Fruit fly (Drosophila melanogaster) whole organism, embryonic: Measurements from ENCODE around the gene sol.

Experiments
- Atf3 ChIP-seq: fragments of 200-800 bp; sonication (Bioruptor generic); optimal IDR thresholded peaks from 3 replicates; lab custom pipeline; 2016; ENCODE audit warnings: missing biosample characterization, missing genetic modification characterization
- B-H1 ChIP-seq: fragments of 200-800 bp; sonication (Bioruptor generic); IDR thresholded peaks from 3 replicates; pipeline ENCODE4 v1.3.6; 2022; ENCODE audit warnings: missing biosample characterization, missing genetic modification characterization
- CG10209 ChIP-seq: fragments of 200-800 bp; sonication (Bioruptor generic); optimal IDR thresholded peaks from 3 replicates; lab custom pipeline; 2017; ENCODE audit warnings: missing biosample characterization, mild to moderate bottlenecking, missing genetic modification characterization, missing genetic modification reagents
- CG1024 ChIP-seq: fragments of 200-800 bp; sonication (Bioruptor generic); IDR thresholded peaks from 2 replicates; pipeline ENCODE4 v1.3.6; 2022; ENCODE audit warnings: missing biosample characterization, missing genetic modification characterization
- CG12071 ChIP-seq: fragments of 200-800 bp; sonication (Bioruptor generic); optimal IDR thresholded peaks from 3 replicates; lab custom pipeline; 2018; ENCODE audit warnings: missing biosample characterization, mild to moderate bottlenecking, missing genetic modification characterization
- CG1233 ChIP-seq: fragments of 200-800 bp; sonication (Bioruptor generic); optimal IDR thresholded peaks from 4 replicates; lab custom pipeline; 2018; ENCODE audit warnings: missing biosample characterization, mild to moderate bottlenecking, missing genetic modification characterization
- CG13296 ChIP-seq: fragments of 200-800 bp; sonication (Bioruptor generic); optimal IDR thresholded peaks from 3 replicates; lab custom pipeline; 2018; ENCODE audit warnings: missing biosample characterization, mild to moderate bottlenecking, missing genetic modification characterization
- CG14050 ChIP-seq: fragments of 200-800 bp; sonication (Bioruptor generic); IDR thresholded peaks from 3 replicates; pipeline ENCODE4 v1.3.6; 2022; ENCODE audit warnings: missing biosample characterization, missing genetic modification characterization
- CG15514 ChIP-seq: fragments of 200-800 bp; sonication (Bioruptor generic); optimal IDR thresholded peaks from 3 replicates; lab custom pipeline; 2017; ENCODE audit warnings: missing biosample characterization, missing genetic modification characterization, mild to moderate bottlenecking, moderate library complexity, missing genetic modification reagents
- CG17385 ChIP-seq: fragments of 200-800 bp; sonication (Bioruptor generic); optimal IDR thresholded peaks from 3 replicates; lab custom pipeline; 2018; ENCODE audit warnings: missing biosample characterization, mild to moderate bottlenecking, missing genetic modification characterization
- CG17568 ChIP-seq: fragments of 200-800 bp; sonication (Bioruptor generic); optimal IDR thresholded peaks from 2 replicates; lab custom pipeline; 2018; ENCODE audit warnings: missing biosample characterization, mild to moderate bottlenecking, missing genetic modification characterization, moderate library complexity
- CG2129 ChIP-seq: fragments of 200-800 bp; sonication (Bioruptor generic); IDR thresholded peaks from 2 replicates; pipeline ENCODE4 v1.3.6; 2022; ENCODE audit warnings: missing biosample characterization, missing genetic modification characterization; ENCODE audit not compliant: partially characterized antibody
- CG3163 ChIP-seq: fragments of 200-800 bp; sonication (Bioruptor generic); optimal IDR thresholded peaks from 3 replicates; lab custom pipeline; 2016; ENCODE audit warnings: missing biosample characterization, missing genetic modification characterization
- CG33557 ChIP-seq: fragments of 200-800 bp; sonication (Bioruptor generic); optimal IDR thresholded peaks from 2 replicates; lab custom pipeline; 2019; ENCODE audit warnings: missing biosample characterization, mild to moderate bottlenecking, missing genetic modification characterization, moderate library complexity
- CG9215 ChIP-seq: fragments of 200-800 bp; sonication (Bioruptor generic); IDR thresholded peaks from 2 replicates; pipeline ENCODE4 v1.3.6; 2022; ENCODE audit warnings: missing biosample characterization, missing genetic modification characterization
- CG9932 ChIP-seq: fragments of 200-800 bp; sonication (Bioruptor generic); IDR thresholded peaks from 2 replicates; pipeline ENCODE4 v1.3.6; 2022; ENCODE audit warnings: missing biosample characterization, missing genetic modification characterization
- CTCF ChIP-seq: fragments of 200-800 bp; sonication (Bioruptor generic); optimal IDR thresholded peaks from 2 replicates; lab custom pipeline; 2017; ENCODE audit warnings: missing biosample characterization, mild to moderate bottlenecking, missing genetic modification characterization, moderate library complexity
- CoRest ChIP-seq: fragments of 200-800 bp; sonication (Bioruptor generic); optimal IDR thresholded peaks from 3 replicates; lab custom pipeline; 2018; ENCODE audit warnings: missing biosample characterization, mild to moderate bottlenecking, missing genetic modification characterization, moderate library complexity
- Deaf1 ChIP-seq: fragments of 200-800 bp; optimal IDR thresholded peaks from 3 replicates; lab custom pipeline; 2019; ENCODE audit warnings: missing biosample characterization, mild to moderate bottlenecking, missing genetic modification characterization, moderate library complexity
- HLH54F ChIP-seq: fragments of 200-800 bp; sonication (Bioruptor generic); optimal IDR thresholded peaks from 3 replicates; lab custom pipeline; 2016; ENCODE audit warnings: missing biosample characterization, missing genetic modification characterization
- Lhr ChIP-seq: fragments of 200-800 bp; sonication (Bioruptor generic); optimal IDR thresholded peaks from 3 replicates; lab custom pipeline; 2017; ENCODE audit warnings: mild to moderate bottlenecking, missing biosample characterization, missing genetic modification reagents, missing genetic modification characterization
- MESR4 ChIP-seq: fragments of 200-800 bp; sonication (Bioruptor generic); optimal IDR thresholded peaks from 2 replicates; lab custom pipeline; 2018; ENCODE audit warnings: missing biosample characterization, mild to moderate bottlenecking, missing genetic modification characterization, moderate library complexity
- NFAT ChIP-seq: fragments of 200-800 bp; sonication (Bioruptor generic); IDR thresholded peaks from 2 replicates; pipeline ENCODE4 v1.3.6; 2022; ENCODE audit warnings: missing biosample characterization, missing genetic modification characterization
- Neu2 ChIP-seq: fragments of 200-800 bp; sonication (Bioruptor generic); optimal IDR thresholded peaks from 3 replicates; lab custom pipeline; 2016; ENCODE audit warnings: missing biosample characterization, missing genetic modification characterization, borderline replicate concordance
- Optix ChIP-seq: fragments of 200-800 bp; sonication (Bioruptor generic); IDR thresholded peaks from 3 replicates; pipeline ENCODE4 v1.3.6; 2022; ENCODE audit warnings: missing biosample characterization, missing genetic modification characterization
- Pdp1 ChIP-seq, 2 experiments: fragments of 200-800 bp; sonication (Bioruptor generic); optimal IDR thresholded peaks; 3 replicates each; lab custom pipeline; 2016; ENCODE audit warnings: missing biosample characterization in 2 of 2, missing genetic modification characterization in 2 of 2, mild to moderate bottlenecking in 1 of 2, moderate library complexity in 1 of 2
- Rx ChIP-seq: fragments of 200-800 bp; sonication (Bioruptor generic); IDR thresholded peaks from 2 replicates; pipeline ENCODE4 v1.3.6; 2022; ENCODE audit warnings: missing biosample characterization, missing genetic modification characterization
- Sin3A ChIP-seq: fragments of >200 bp; optimal IDR thresholded peaks from 2 replicates; lab custom pipeline; 2018
- ac ChIP-seq: fragments of 200-800 bp; sonication (Bioruptor generic); optimal IDR thresholded peaks from 3 replicates; lab custom pipeline; 2017; ENCODE audit warnings: missing biosample characterization, mild to moderate bottlenecking, missing genetic modification characterization
- az2 ChIP-seq: fragments of 200-800 bp; sonication (Bioruptor generic); optimal IDR thresholded peaks from 3 replicates; lab custom pipeline; 2016; ENCODE audit warnings: missing biosample characterization, missing genetic modification characterization
- bigmax ChIP-seq: fragments of 200-800 bp; sonication (Bioruptor generic); optimal IDR thresholded peaks from 2 replicates; lab custom pipeline; 2018; ENCODE audit warnings: missing biosample characterization, mild to moderate bottlenecking, missing genetic modification characterization
- btn ChIP-seq: fragments of 200-800 bp; sonication (Bioruptor generic); optimal IDR thresholded peaks from 2 replicates; lab custom pipeline; 2016; ENCODE audit warnings: missing biosample characterization, missing genetic modification characterization
- cas ChIP-seq: fragments of 200-800 bp; sonication (Bioruptor generic); IDR thresholded peaks from 2 replicates; pipeline ENCODE4 v1.3.6; 2022; ENCODE audit warnings: missing biosample characterization, missing genetic modification characterization
- chinmo ChIP-seq: fragments of 200-800 bp; sonication (Bioruptor generic); IDR thresholded peaks from 4 replicates; pipeline ENCODE4 v1.3.6; 2022; ENCODE audit warnings: missing biosample characterization, missing genetic modification characterization; ENCODE audit not compliant: partially characterized antibody
- crp ChIP-seq, 2 experiments: fragments of 200-800 bp; sonication (Bioruptor generic); optimal IDR thresholded peaks; 2 replicates in 1 of 2; 3 replicates in 1 of 2; lab custom pipeline; 2017; ENCODE audit warnings: missing biosample characterization in 2 of 2, missing genetic modification characterization in 2 of 2, mild to moderate bottlenecking in 1 of 2, moderate library complexity in 1 of 2
- dmrt11E ChIP-seq: fragments of 200-800 bp; sonication (Bioruptor generic); optimal IDR thresholded peaks from 3 replicates; lab custom pipeline; 2018; ENCODE audit warnings: missing biosample characterization, mild to moderate bottlenecking, missing genetic modification characterization, moderate library complexity
- grau ChIP-seq: fragments of 200-800 bp; optimal IDR thresholded peaks from 3 replicates; lab custom pipeline; 2019; ENCODE audit warnings: missing biosample characterization, mild to moderate bottlenecking, missing genetic modification characterization, moderate library complexity
- gsb ChIP-seq: fragments of 200-800 bp; sonication (Bioruptor generic); IDR thresholded peaks from 2 replicates; pipeline ENCODE4 v1.3.6; 2022; ENCODE audit warnings: missing biosample characterization, missing genetic modification characterization
- insv ChIP-seq, 2 experiments: fragments of 200-800 bp; sonication (Bioruptor generic); optimal IDR thresholded peaks; 3 replicates each; lab custom pipeline; 2016 to 2018; ENCODE audit warnings: missing biosample characterization in 2 of 2, missing genetic modification characterization in 2 of 2
- inv ChIP-seq: fragments of 200-800 bp; sonication (Bioruptor generic); IDR thresholded peaks from 2 replicates; pipeline ENCODE4 v1.3.6; 2022; ENCODE audit warnings: missing biosample characterization, missing genetic modification characterization; ENCODE audit not compliant: partially characterized antibody
- pho ChIP-seq: fragments of 200-800 bp; sonication (Bioruptor generic); optimal IDR thresholded peaks from 2 replicates; lab custom pipeline; 2016; ENCODE audit warnings: missing biosample characterization, missing genetic modification characterization
- sc ChIP-seq, 3 experiments: fragments of >200 bp in 2 of 3; fragments of 200-800 bp in 1 of 3; sonication (Bioruptor generic) in 1 of 3; optimal IDR thresholded peaks; 2 replicates in 2 of 3; 3 replicates in 1 of 3; lab custom pipeline; 2017; ENCODE audit warnings: mild to moderate bottlenecking in 1 of 3, missing biosample characterization in 1 of 3, missing genetic modification characterization in 1 of 3, missing genetic modification reagents in 1 of 3
- sens ChIP-seq: fragments of 200-800 bp; sonication (Bioruptor generic); peaks from one replicate; lab custom pipeline; 2016; ENCODE audit warnings: missing biosample characterization, missing genetic modification characterization
- slou ChIP-seq: fragments of 200-800 bp; sonication (Bioruptor generic); optimal IDR thresholded peaks from 3 replicates; lab custom pipeline; 2016; ENCODE audit warnings: missing biosample characterization, missing genetic modification characterization
- sob ChIP-seq: fragments of 200-800 bp; sonication (Bioruptor generic); IDR thresholded peaks from 2 replicates; pipeline ENCODE4 v1.3.6; 2022; ENCODE audit warnings: missing biosample characterization, missing genetic modification characterization
- tll ChIP-seq, 2 experiments: fragments of 200-800 bp in 1 of 2; fragments of >200 bp in 1 of 2; sonication (Bioruptor generic) in 1 of 2; optimal IDR thresholded peaks; 2 replicates each; lab custom pipeline; 2017 to 2019; ENCODE audit warnings: missing biosample characterization in 2 of 2, missing genetic modification characterization in 2 of 2, mild to moderate bottlenecking in 1 of 2, moderate library complexity in 1 of 2
- toy ChIP-seq: fragments of 200-800 bp; sonication (Bioruptor generic); IDR thresholded peaks from 2 replicates; pipeline ENCODE4 v1.3.6; 2022; ENCODE audit warnings: missing biosample characterization, missing genetic modification characterization
- ttk ChIP-seq: fragments of 200-800 bp; sonication (Bioruptor generic); IDR thresholded peaks from 2 replicates; pipeline ENCODE4 v2.1.2; 2022; ENCODE audit warnings: missing biosample characterization, missing genetic modification characterization
- wdn ChIP-seq: fragments of 200-800 bp; sonication (Bioruptor generic); IDR thresholded peaks from 2 replicates; pipeline ENCODE4 v1.3.6; 2022; ENCODE audit warnings: missing biosample characterization, missing genetic modification characterization
- yki ChIP-seq: fragments of >200 bp; optimal IDR thresholded peaks from 3 replicates; lab custom pipeline; 2018
- zfh2 ChIP-seq: fragments of 200-800 bp; sonication (Bioruptor generic); optimal IDR thresholded peaks from 2 replicates; lab custom pipeline; 2016; ENCODE audit warnings: missing biosample characterization, missing genetic modification characterization

The sol gene

DNA sequence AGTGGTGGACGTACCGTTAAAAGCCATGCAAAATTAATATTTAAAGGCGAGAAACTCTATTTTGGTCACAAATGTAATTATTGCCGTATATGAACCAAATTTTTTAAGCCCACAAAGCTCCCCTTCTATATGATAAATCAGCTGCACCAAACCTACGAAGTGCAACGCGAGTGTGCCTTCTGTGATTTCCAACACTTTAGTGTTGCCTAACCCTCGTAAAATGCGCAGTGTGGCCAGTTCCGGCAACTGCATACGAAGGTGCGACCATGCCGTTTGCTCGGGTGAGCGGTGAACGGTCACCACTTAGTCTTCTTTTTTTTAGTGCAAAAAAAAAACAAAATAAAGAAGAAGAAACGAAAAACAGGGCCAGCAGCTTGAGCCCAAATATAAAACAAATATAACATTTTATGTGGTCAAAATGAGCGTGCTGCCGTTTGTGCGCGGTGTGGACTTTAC, 10.6 kb upstream of the sol start, which contains the start of the genes tty and fliI (continued):
- TF ChIP-seq btn (GFP tag; lab: Kevin White, UChicago) (peak; percentile 67), ac (GFP tag; lab: Kevin White, UChicago) (no peak), ttk (GFP tag; lab: Robert Waterston, UW) (peak; percentile 88), CG10209 (GFP tag; lab: Kevin White, UChicago) (peak; percentile 82), Sin3A (lab: Kevin White, UChicago) (peak; percentile 73), Optix (GFP tag; lab: Robert Waterston, UW) (peak; percentile 92), wdn (GFP tag; lab: Robert Waterston, UW) (peak; percentile 78), Deaf1 (tag; lab: Kevin White, UChicago) (peak; percentile 54), chinmo (GFP tag; lab: Robert Waterston, UW) (0 out of 4 replicates have a peak, but pooled peaks have one; percentile 5), inv (GFP tag; lab: Robert Waterston, UW) (peak; percentile 32; the same call in 1 of the 2 replicates), B-H1 (GFP tag; lab: Robert Waterston, UW) (peak; percentile 84), Lhr (GFP tag; lab: Kevin White, UChicago) (peak; percentile 88), az2 (GFP tag; lab: Kevin White, UChicago) (peak; percentile 80), grau (peak; percentile 75), cas (GFP tag; lab: Robert Waterston, UW) (peak; percentile 70; the same call in 1 of the 2 replicates), insv (GFP tag; optimal IDR thresholded peaks at IDR 0.05; lab: Kevin White, UChicago) (no peak), CG2129 (no peak), NFAT (GFP tag; lab: Robert Waterston, UW) (peak; percentile 90), CG12071 (GFP tag; lab: Kevin White, UChicago) (no peak), zfh2 (GFP tag; lab: Kevin White, UChicago) (peak; percentile 90), CG1024 (GFP tag; lab: Robert Waterston, UW) (peak; percentile 72), CG3163 (GFP tag; lab: Kevin White, UChicago) (peak; percentile 52), Rx (peak; percentile 90), CG33557 (no peak), CG15514 (peak; percentile 79), toy (GFP tag; lab: Robert Waterston, UW) (0 out of 2 replicates have a peak, but pooled peaks have one; percentile 53), crp (GFP tag; optimal IDR thresholded peaks at IDR 0.05; lab: Kevin White, UChicago) (peak in 1 of 2 experiments; percentile 56), CG13296 (GFP tag; lab: Kevin White, UChicago) (peak; percentile 53), CG9932 (peak; percentile 91), CoRest (tag; lab: Kevin White, UChicago) (peak; percentile 80), CG9215 (GFP tag; lab: Robert Waterston, UW) (peak; percentile 88), MESR4 (GFP tag; lab: Kevin White, UChicago) (peak; percentile 70), dmrt11E (peak; percentile 65), sob (GFP tag; lab: Robert Waterston, UW) (peak; percentile 89), sens (GFP tag; lab: Kevin White, UChicago) (peak; percentile 97), Atf3 (peak; percentile 76), CTCF (GFP tag; lab: Kevin White, UChicago) (peak; percentile 35), CG1233 (GFP tag; lab: Kevin White, UChicago) (peak; percentile 69), pho (GFP tag; lab: Kevin White, UChicago) (peak; percentile 81), slou (GFP tag; lab: Kevin White, UChicago) (peak; percentile 35), yki (lab: Kevin White, UChicago) (no peak), Pdp1 (GFP tag; optimal IDR thresholded peaks at IDR 0.05; lab: Kevin White, UChicago) (peak; percentile 85 to 89), sc (optimal IDR thresholded peaks at IDR 0.05; lab: Kevin White, UChicago) (no peak), sc (GFP tag; optimal IDR thresholded peaks at IDR 0.05; lab: Kevin White, UChicago) (peak; percentile 62), bigmax (GFP tag; lab: Kevin White, UChicago) (peak; percentile 60), tll (GFP tag; optimal IDR thresholded peaks at IDR 0.05; lab: Kevin White, UChicago) (no peak), CG14050 (peak; percentile 83), CG17568 (GFP tag; lab: Kevin White, UChicago) (no peak), gsb (GFP tag; lab: Robert Waterston, UW) (peak; percentile 75), Neu2 (GFP tag; lab: Kevin White, UChicago) (no peak), CG17385 (GFP tag; lab: Kevin White, UChicago) (peak; percentile 90), HLH54F (GFP tag; lab: Kevin White, UChicago) (peak; percentile 86)
